Fruit fly (Drosophila melanogaster) whole organism, embryonic: ENCODE measurements around the gene CG31294.
A peak's percentile ranks its signal among the peaks of the same experiment; 100 is the strongest.

ENCODE experiments used
- Abd-B ChIP-seq: fragments of 200-800 bp; sonication (Bioruptor generic); optimal IDR thresholded peaks from 2 replicates; lab custom pipeline; 2018; ENCODE audit warnings: missing biosample characterization, mild to moderate bottlenecking, missing genetic modification characterization, moderate library complexity
- Ada2b ChIP-seq: fragments of 200-800 bp; sonication (Bioruptor generic); IDR thresholded peaks from 2 replicates; pipeline ENCODE4 v1.3.6; 2022; ENCODE audit warnings: missing biosample characterization, missing genetic modification characterization
- Aef1 ChIP-seq: fragments of 200-800 bp; sonication (Bioruptor generic); IDR thresholded peaks from 3 replicates; pipeline ENCODE4 v1.3.6; 2022; ENCODE audit warnings: missing biosample characterization, missing genetic modification characterization
- Asciz ChIP-seq: fragments of 200-800 bp; sonication (Bioruptor generic); optimal IDR thresholded peaks from 2 replicates; lab custom pipeline; 2017; ENCODE audit warnings: missing biosample characterization, mild to moderate bottlenecking, missing genetic modification characterization, missing genetic modification reagents
- Blimp-1 ChIP-seq: fragments of 200-800 bp; sonication (Bioruptor generic); optimal IDR thresholded peaks from 3 replicates; lab custom pipeline; 2018; ENCODE audit warnings: missing biosample characterization, missing genetic modification characterization, mild to moderate bottlenecking, moderate library complexity, missing genetic modification reagents
- CG10274 ChIP-seq: fragments of 200-800 bp; sonication (Bioruptor generic); optimal IDR thresholded peaks from 3 replicates; lab custom pipeline; 2017; ENCODE audit warnings: missing biosample characterization, mild to moderate bottlenecking, missing genetic modification characterization
- CG11093 ChIP-seq: fragments of 200-800 bp; sonication (Bioruptor generic); IDR thresholded peaks from 3 replicates; pipeline ENCODE4 v1.3.6; 2022; ENCODE audit warnings: missing biosample characterization, missing genetic modification characterization
- CG12219 ChIP-seq: fragments of 200-800 bp; sonication (Bioruptor generic); optimal IDR thresholded peaks from 3 replicates; lab custom pipeline; 2018; ENCODE audit warnings: missing biosample characterization, mild to moderate bottlenecking, missing genetic modification characterization
- CG12659 ChIP-seq: fragments of 200-800 bp; sonication (Bioruptor generic); optimal IDR thresholded peaks from 3 replicates; lab custom pipeline; 2017; ENCODE audit warnings: mild to moderate bottlenecking, missing biosample characterization, missing genetic modification reagents, missing genetic modification characterization
- CG13894 ChIP-seq: fragments of 200-800 bp; sonication (Bioruptor generic); optimal IDR thresholded peaks from 3 replicates; lab custom pipeline; 2018; ENCODE audit warnings: missing biosample characterization, mild to moderate bottlenecking, missing genetic modification characterization, moderate library complexity
- CG15269 ChIP-seq: fragments of 200-800 bp; sonication (Bioruptor generic); optimal IDR thresholded peaks from 2 replicates; lab custom pipeline; 2018; ENCODE audit warnings: missing biosample characterization, mild to moderate bottlenecking, missing genetic modification characterization, moderate library complexity
- CG1529 ChIP-seq: fragments of 200-800 bp; sonication (Bioruptor generic); optimal IDR thresholded peaks from 3 replicates; lab custom pipeline; 2018; ENCODE audit warnings: missing biosample characterization, missing genetic modification characterization
- CG15479 ChIP-seq: fragments of 200-800 bp; sonication (Bioruptor generic); optimal IDR thresholded peaks from 3 replicates; lab custom pipeline; 2019; ENCODE audit warnings: missing biosample characterization, mild to moderate bottlenecking, missing genetic modification characterization, moderate library complexity
- CG15601 ChIP-seq: fragments of 200-800 bp; sonication (Bioruptor generic); optimal IDR thresholded peaks from 3 replicates; lab custom pipeline; 2019; ENCODE audit warnings: missing biosample characterization, mild to moderate bottlenecking, missing genetic modification characterization, moderate library complexity
- CG17829 ChIP-seq: fragments of 200-800 bp; optimal IDR thresholded peaks from 2 replicates; lab custom pipeline; 2019; ENCODE audit warnings: missing biosample characterization, mild to moderate bottlenecking, missing genetic modification characterization, moderate library complexity
- CG18476 ChIP-seq: fragments of 200-800 bp; sonication (Bioruptor generic); optimal IDR thresholded peaks from 2 replicates; lab custom pipeline; 2016; ENCODE audit warnings: missing biosample characterization, mild to moderate bottlenecking, missing genetic modification characterization
- CG2875 ChIP-seq: fragments of 200-800 bp; sonication (Bioruptor generic); optimal IDR thresholded peaks from 2 replicates; lab custom pipeline; 2017; ENCODE audit warnings: missing biosample characterization, mild to moderate bottlenecking, missing genetic modification characterization, missing genetic modification reagents
- CG6254 ChIP-seq: fragments of 200-800 bp; sonication (Bioruptor generic); optimal IDR thresholded peaks from 3 replicates; lab custom pipeline; 2017; ENCODE audit warnings: mild to moderate bottlenecking, missing biosample characterization, missing genetic modification reagents, missing genetic modification characterization
- CG7556 ChIP-seq: fragments of 200-800 bp; sonication (Bioruptor generic); optimal IDR thresholded peaks from 2 replicates; lab custom pipeline; 2017; ENCODE audit warnings: missing biosample characterization, mild to moderate bottlenecking, missing genetic modification characterization
- CG8281 ChIP-seq: fragments of 200-800 bp; sonication (Bioruptor generic); optimal IDR thresholded peaks from 2 replicates; lab custom pipeline; 2018; ENCODE audit warnings: missing biosample characterization, mild to moderate bottlenecking, missing genetic modification characterization, moderate library complexity
- CG8944 ChIP-seq: fragments of 200-800 bp; sonication (Bioruptor generic); optimal IDR thresholded peaks from 3 replicates; lab custom pipeline; 2016; ENCODE audit warnings: missing biosample characterization, missing genetic modification characterization
- CG9215 ChIP-seq: fragments of 200-800 bp; sonication (Bioruptor generic); IDR thresholded peaks from 2 replicates; pipeline ENCODE4 v1.3.6; 2022; ENCODE audit warnings: missing biosample characterization, missing genetic modification characterization
- Deaf1 ChIP-seq: fragments of 200-800 bp; optimal IDR thresholded peaks from 3 replicates; lab custom pipeline; 2019; ENCODE audit warnings: missing biosample characterization, mild to moderate bottlenecking, missing genetic modification characterization, moderate library complexity
- Dp ChIP-seq: fragments of 200-800 bp; sonication (Bioruptor generic); optimal IDR thresholded peaks from 2 replicates; lab custom pipeline; 2018; ENCODE audit warnings: missing biosample characterization, mild to moderate bottlenecking, missing genetic modification characterization, moderate library complexity
- Eip74EF ChIP-seq, 2 experiments: fragments of 200-800 bp in 1 of 2; fragments of >200 bp in 1 of 2; sonication (Bioruptor generic) in 1 of 2; optimal IDR thresholded peaks; 2 replicates each; lab custom pipeline; 2017 to 2019; ENCODE audit warnings: missing biosample characterization in 2 of 2, missing genetic modification characterization in 2 of 2, mild to moderate bottlenecking in 1 of 2, moderate library complexity in 1 of 2
- Ets97D ChIP-seq: fragments of 200-800 bp; sonication (Bioruptor generic); optimal IDR thresholded peaks from 3 replicates; lab custom pipeline; 2016; ENCODE audit warnings: missing biosample characterization, missing genetic modification characterization
- HLH3B ChIP-seq: fragments of 200-800 bp; sonication (Bioruptor generic); IDR thresholded peaks from 2 replicates; pipeline ENCODE4 v1.3.6; 2022; ENCODE audit warnings: missing biosample characterization, missing genetic modification characterization
- Meics ChIP-seq: fragments of 200-800 bp; sonication (Bioruptor generic); optimal IDR thresholded peaks from 2 replicates; lab custom pipeline; 2017; ENCODE audit warnings: missing biosample characterization, mild to moderate bottlenecking, missing genetic modification characterization
- Mes4 ChIP-seq: fragments of 200-800 bp; sonication (Bioruptor generic); optimal IDR thresholded peaks from 2 replicates; lab custom pipeline; 2016; ENCODE audit warnings: missing biosample characterization, missing genetic modification characterization
- Side ChIP-seq: fragments of 200-800 bp; sonication (Bioruptor generic); optimal IDR thresholded peaks from 2 replicates; lab custom pipeline; 2016; ENCODE audit warnings: missing biosample characterization, missing genetic modification characterization
- Sin3A ChIP-seq: fragments of >200 bp; optimal IDR thresholded peaks from 2 replicates; lab custom pipeline; 2018
- YL-1 ChIP-seq: fragments of 200-800 bp; sonication (Bioruptor generic); optimal IDR thresholded peaks from 3 replicates; lab custom pipeline; 2017; ENCODE audit warnings: missing biosample characterization, mild to moderate bottlenecking, missing genetic modification characterization
- aop ChIP-seq: fragments of 200-800 bp; sonication (Bioruptor generic); IDR thresholded peaks from 2 replicates; pipeline ENCODE4 v1.3.6; 2022; ENCODE audit warnings: missing biosample characterization, missing genetic modification characterization
- ap ChIP-seq: fragments of 200-800 bp; sonication (Bioruptor generic); IDR thresholded peaks from 2 replicates; pipeline ENCODE4 v1.3.6; 2022; ENCODE audit warnings: missing biosample characterization, missing genetic modification characterization
- btn ChIP-seq: fragments of 200-800 bp; sonication (Bioruptor generic); optimal IDR thresholded peaks from 2 replicates; lab custom pipeline; 2016; ENCODE audit warnings: missing biosample characterization, missing genetic modification characterization
- chn ChIP-seq: fragments of 200-800 bp; sonication (Bioruptor generic); optimal IDR thresholded peaks from 2 replicates; lab custom pipeline; 2016; ENCODE audit warnings: missing biosample characterization, missing genetic modification characterization
- cwo ChIP-seq: fragments of 200-800 bp; sonication (Bioruptor generic); optimal IDR thresholded peaks from 3 replicates; lab custom pipeline; 2017; ENCODE audit warnings: missing biosample characterization, missing genetic modification characterization, mild to moderate bottlenecking, moderate library complexity, missing genetic modification reagents
- disco-r ChIP-seq: fragments of 200-800 bp; sonication (Bioruptor generic); optimal IDR thresholded peaks from 2 replicates; lab custom pipeline; 2016; ENCODE audit warnings: missing biosample characterization, missing genetic modification characterization
- en ChIP-seq: fragments of 200-800 bp; sonication (Bioruptor generic); optimal IDR thresholded peaks from 2 replicates; lab custom pipeline; 2016; ENCODE audit warnings: missing biosample characterization, missing genetic modification characterization
- fd96Cb ChIP-seq: fragments of 200-800 bp; sonication (Bioruptor generic); optimal IDR thresholded peaks from 2 replicates; lab custom pipeline; 2018; ENCODE audit warnings: missing biosample characterization, mild to moderate bottlenecking, missing genetic modification characterization, moderate library complexity
- grau ChIP-seq: fragments of 200-800 bp; optimal IDR thresholded peaks from 3 replicates; lab custom pipeline; 2019; ENCODE audit warnings: missing biosample characterization, mild to moderate bottlenecking, missing genetic modification characterization, moderate library complexity
- gsb ChIP-seq: fragments of 200-800 bp; sonication (Bioruptor generic); IDR thresholded peaks from 2 replicates; pipeline ENCODE4 v1.3.6; 2022; ENCODE audit warnings: missing biosample characterization, missing genetic modification characterization
- h ChIP-seq: fragments of >200 bp; optimal IDR thresholded peaks from 2 replicates; lab custom pipeline; 2017
- hbn ChIP-seq: fragments of 200-800 bp; sonication (Bioruptor generic); IDR thresholded peaks from 2 replicates; pipeline ENCODE4 v1.3.6; 2022; ENCODE audit warnings: missing biosample characterization, missing genetic modification characterization; ENCODE audit not compliant: partially characterized antibody
- hth ChIP-seq: fragments of >200 bp; optimal IDR thresholded peaks from 2 replicates; lab custom pipeline; 2017; ENCODE audit warnings: inconsistent platforms
- ro ChIP-seq: fragments of 200-800 bp; sonication (Bioruptor generic); IDR thresholded peaks from 2 replicates; pipeline ENCODE4 v1.3.6; 2022; ENCODE audit warnings: missing biosample characterization, missing genetic modification characterization
- stwl ChIP-seq: fragments of 200-800 bp; sonication (Bioruptor generic); optimal IDR thresholded peaks from 3 replicates; lab custom pipeline; 2018; ENCODE audit warnings: missing biosample characterization, mild to moderate bottlenecking, missing genetic modification characterization, moderate library complexity
- trh ChIP-seq: fragments of 200-800 bp; sonication (Bioruptor generic); optimal IDR thresholded peaks from 2 replicates; lab custom pipeline; 2016; ENCODE audit warnings: missing biosample characterization, missing genetic modification characterization
- twi ChIP-seq: fragments of 200-800 bp; optimal IDR thresholded peaks from 2 replicates; lab custom pipeline; 2019; ENCODE audit warnings: missing biosample characterization, mild to moderate bottlenecking, missing genetic modification characterization, moderate library complexity
- unc-4 ChIP-seq: fragments of 200-800 bp; sonication (Bioruptor generic); IDR thresholded peaks from 2 replicates; pipeline ENCODE4 v1.3.6; 2022; ENCODE audit warnings: missing biosample characterization, missing genetic modification characterization; ENCODE audit not compliant: partially characterized antibody
- zen2 ChIP-seq: fragments of 200-800 bp; sonication (Bioruptor generic); IDR thresholded peaks from 3 replicates; pipeline ENCODE4 v1.3.6; 2022; ENCODE audit warnings: missing biosample characterization, missing genetic modification characterization; ENCODE audit not compliant: partially characterized antibody
- zfh1 ChIP-seq: fragments of 200-800 bp; sonication (Bioruptor generic); IDR thresholded peaks from 3 replicates; pipeline ENCODE4 v1.3.6; 2022; ENCODE audit warnings: missing biosample characterization, missing genetic modification characterization

Gene CG31294

DNA sequence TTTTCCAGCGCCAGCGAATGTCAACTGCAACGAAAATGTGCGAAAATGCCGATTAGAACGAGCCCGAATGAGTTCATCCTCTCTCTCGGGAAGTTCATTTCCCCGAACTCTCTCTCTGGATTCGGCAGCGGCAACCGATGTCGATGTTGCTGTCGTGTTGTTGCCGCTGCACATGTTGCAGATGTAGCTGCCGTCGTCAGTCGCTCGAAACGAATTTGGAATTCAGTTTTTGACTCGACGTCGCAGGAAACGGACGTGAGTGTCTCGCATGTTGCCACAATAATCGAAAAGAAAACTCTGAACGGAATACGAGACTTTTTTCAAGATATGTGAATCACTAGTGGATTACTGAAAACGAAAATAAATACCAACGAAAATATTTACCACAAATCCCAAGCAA lies 50.4 kb downstream of the CG31294 start, which contains the start of gene pxb (continued):
- TF ChIP-seq CG12659 (GFP tag; lab: Kevin White, UChicago) (no peak), fd96Cb (no peak), CG11093 (GFP tag; lab: Robert Waterston, UW) (no peak), ap (GFP tag; lab: Robert Waterston, UW) (no peak), CG8281 (tag; lab: Kevin White, UChicago) (no peak), Side (GFP tag; lab: Kevin White, UChicago) (peak; percentile 15), grau (tag; lab: Kevin White, UChicago) (peak; percentile 22), en (no peak), twi (tag; lab: Kevin White, UChicago) (peak; percentile 31), ro (GFP tag; lab: Robert Waterston, UW) (no peak), gsb (GFP tag; lab: Robert Waterston, UW) (no peak), disco-r (no peak), CG8944 (GFP tag; lab: Kevin White, UChicago) (no peak), CG18476 (GFP tag; lab: Kevin White, UChicago) (no peak), Asciz (GFP tag; lab: Kevin White, UChicago) (no peak), zfh1 (GFP tag; lab: Robert Waterston, UW) (peak; percentile 52; the same call in 2 of the 3 replicates), stwl (tag; lab: Kevin White, UChicago) (peak; percentile 28), Ada2b (GFP tag; lab: Robert Waterston, UW) (no peak), Abd-B (GFP tag; lab: Kevin White, UChicago) (no peak), zen2 (GFP tag; lab: Robert Waterston, UW) (peak; percentile 70; the same call in 2 of the 3 replicates), cwo (no peak), aop (GFP tag; lab: Robert Waterston, UW) (no peak), CG2875 (GFP tag; lab: Kevin White, UChicago) (peak; percentile 37), unc-4 (GFP tag; lab: Robert Waterston, UW) (no peak), CG12219 (peak; percentile 21), Blimp-1 (GFP tag; lab: Kevin White, UChicago) (no peak), Sin3A (lab: Kevin White, UChicago) (no peak), hth (no peak), CG9215 (GFP tag; lab: Robert Waterston, UW) (no peak), CG15601 (tag; lab: Kevin White, UChicago) (peak; percentile 21), CG1529 (GFP tag; lab: Kevin White, UChicago) (no peak), trh (GFP tag; lab: Kevin White, UChicago) (no peak), CG10274 (GFP tag; lab: Kevin White, UChicago) (no peak), Dp (no peak), chn (no peak), btn (GFP tag; lab: Kevin White, UChicago) (no peak), Aef1 (no peak), CG15479 (peak; percentile 21), CG15269 (no peak), CG13894 (tag; lab: Kevin White, UChicago) (no peak), h (lab: Kevin White, UChicago) (no peak), Deaf1 (peak; percentile 97), CG7556 (no peak), Eip74EF (GFP tag; optimal IDR thresholded peaks at IDR 0.05; lab: Kevin White, UChicago) (no peak), Ets97D (GFP tag; lab: Kevin White, UChicago) (no peak), YL-1 (GFP tag; lab: Kevin White, UChicago) (no peak), Meics (no peak), hbn (GFP tag; lab: Robert Waterston, UW) (no peak), CG6254 (no peak), Mes4 (no peak), CG17829 (peak; percentile 44), HLH3B (GFP tag; lab: Robert Waterston, UW) (no peak)
